Worm (Caenorhabditis elegans) whole organism, L2 larva: ENCODE measurements around the gene B0395.3.

Experiments
- aly-2 ChIP-seq: fragments of 150-350 bp; optimal IDR thresholded peaks from 2 replicates; lab custom pipeline; 2014; ENCODE audit warnings: missing biosample characterization, missing genetic modification characterization
- ceh-82 ChIP-seq: fragments of 150-350 bp; optimal IDR thresholded peaks from 2 replicates; lab custom pipeline; 2014; ENCODE audit warnings: missing biosample characterization, missing genetic modification characterization
- nhr-10 ChIP-seq: sonication (generic microtip); optimal IDR thresholded peaks from 2 replicates; lab custom pipeline; 2017; ENCODE audit warnings: missing biosample characterization, missing genetic modification characterization
- nhr-6 ChIP-seq: fragments of 150-350 bp; optimal IDR thresholded peaks from 2 replicates; lab custom pipeline; 2014; ENCODE audit warnings: missing biosample characterization, missing genetic modification characterization
- nhr-77 ChIP-seq: fragments of 150-350 bp; optimal IDR thresholded peaks from 2 replicates; lab custom pipeline; 2014; ENCODE audit warnings: missing biosample characterization, missing genetic modification characterization
- skn-1 ChIP-seq: sonication (generic microtip); optimal IDR thresholded peaks from 2 replicates; lab custom pipeline; 2017; ENCODE audit warnings: missing biosample characterization, missing genetic modification characterization
- unc-62 ChIP-seq: fragments of 150-350 bp; optimal IDR thresholded peaks from 2 replicates; lab custom pipeline; 2014; ENCODE audit warnings: missing biosample characterization, missing genetic modification reagents, missing genetic modification characterization
- ztf-11 ChIP-seq: sonication (generic microtip); optimal IDR thresholded peaks from 2 replicates; lab custom pipeline; 2017; ENCODE audit warnings: missing biosample characterization, missing genetic modification characterization
- ztf-4 ChIP-seq: fragments of 150-350 bp; optimal IDR thresholded peaks from 2 replicates; lab custom pipeline; 2014; ENCODE audit warnings: missing biosample characterization, missing genetic modification characterization

- TF ChIP-seq aly-2 (no peak), nhr-77 (tag; lab: Kevin White, UChicago) (no peak), nhr-10 (tag; lab: Kevin White, UChicago) (no peak), ceh-82 (tag; lab: Kevin White, UChicago) (no peak), unc-62 (no peak), skn-1 (tag; lab: Kevin White, UChicago) (no peak), ztf-11 (tag; lab: Kevin White, UChicago) (no peak), nhr-6 (no peak), ztf-4 (tag; lab: Kevin White, UChicago) (no peak)
Measured at ce11 chrX:15993916-15994315, 46.1 kb downstream of the B0395.3 start.
